Fruit fly (Drosophila melanogaster): ENCODE results near the gene CG32983.

Gene CG32983

dm6 chr2L:8852235-8852634 is 13.4 kb upstream of the CG32983 start:
- no peak for TF ChIP-seq fru (GFP tag; optimal IDR thresholded peaks at IDR 0.05)
- no peak for TF ChIP-seq pan (optimal IDR thresholded peaks at IDR 0.05)
- no peak for TF ChIP-seq psq (GFP tag; optimal IDR thresholded peaks at IDR 0.05)
- TF ChIP-seq ey (GFP tag; optimal IDR thresholded peaks at IDR 0.05): no peak
- TF ChIP-seq lola (GFP tag; optimal IDR thresholded peaks at IDR 0.05): no peak
- TF ChIP-seq brk (GFP tag; optimal IDR thresholded peaks at IDR 0.05): no peak
- TF ChIP-seq dl (GFP tag; optimal IDR thresholded peaks at IDR 0.05; ENCODE audit: insufficient read depth in 1 of 2, partially characterized antibody in 2 of 2): no peak
- TF ChIP-seq HLH106 (tag; optimal IDR thresholded peaks at IDR 0.05): no peak
- peak in 1 of 2 experiments; percentile 9 for TF ChIP-seq foxo (GFP tag; optimal IDR thresholded peaks at IDR 0.05)
- TF ChIP-seq h (GFP tag; optimal IDR thresholded peaks at IDR 0.05): peak; percentile 35
- no peak for TF ChIP-seq Hnf4 (GFP tag; optimal IDR thresholded peaks at IDR 0.05)
- peak; percentile 32 for TF ChIP-seq rgr (GFP tag; optimal IDR thresholded peaks at IDR 0.05)
- no peak for TF ChIP-seq N (GFP tag; optimal IDR thresholded peaks at IDR 0.05)
- TF ChIP-seq Jra (GFP tag; optimal IDR thresholded peaks at IDR 0.05): no peak

DNA sequence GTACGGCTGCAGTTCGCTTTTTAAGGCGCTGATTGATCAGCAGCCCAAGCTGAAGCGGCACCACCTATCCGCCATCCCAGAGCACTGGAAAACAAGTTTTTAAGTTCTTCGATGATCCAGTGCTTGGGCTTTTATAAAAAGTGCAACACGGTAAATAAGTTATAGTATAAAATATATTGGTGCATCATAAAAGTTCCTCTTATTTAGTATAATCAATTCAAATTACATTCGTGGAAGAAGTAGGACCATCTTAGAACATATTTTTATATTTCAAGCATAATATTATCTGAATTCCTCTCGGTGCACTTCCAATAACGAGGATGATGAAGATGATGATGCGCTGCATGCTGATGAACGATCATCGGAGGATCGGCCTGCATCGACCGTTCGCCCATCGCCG is 10.2 kb upstream of the CG32983 start:
- TF ChIP-seq Dif (GFP tag; optimal IDR thresholded peaks at IDR 0.05; ENCODE audit: partially characterized antibody) (no peak), jim (GFP tag; optimal IDR thresholded peaks at IDR 0.05) (no peak), OdsH (GFP tag; optimal IDR thresholded peaks at IDR 0.05) (no peak), brk (GFP tag; optimal IDR thresholded peaks at IDR 0.05) (peak; percentile 5), psq (GFP tag; optimal IDR thresholded peaks at IDR 0.05) (peak; percentile 31), woc (GFP tag; optimal IDR thresholded peaks at IDR 0.05) (peak; percentile 56), h (GFP tag; optimal IDR thresholded peaks at IDR 0.05) (peak; percentile 73), usp (GFP tag; optimal IDR thresholded peaks at IDR 0.05) (no peak), N (GFP tag; optimal IDR thresholded peaks at IDR 0.05) (no peak), Hr83 (GFP tag; optimal IDR thresholded peaks at IDR 0.05; ENCODE audit: poor library complexity, severe bottlenecking) (no peak), sage (GFP tag; optimal IDR thresholded peaks at IDR 0.05) (no peak), HLH106 (tag; optimal IDR thresholded peaks at IDR 0.05) (peak; percentile 69), dsf (GFP tag; optimal IDR thresholded peaks at IDR 0.05; ENCODE audit: borderline replicate concordance) (no peak), GATAd (GFP tag; optimal IDR thresholded peaks at IDR 0.05) (no peak), Mio (GFP tag; optimal IDR thresholded peaks at IDR 0.05) (no peak), dmrt93B (GFP tag; optimal IDR thresholded peaks at IDR 0.05) (peak; percentile 30), lola (GFP tag; optimal IDR thresholded peaks at IDR 0.05) (no peak), Abd-B (GFP tag; optimal IDR thresholded peaks at IDR 0.05) (no peak), pan (optimal IDR thresholded peaks at IDR 0.05) (no peak), CG32264 (GFP tag; optimal IDR thresholded peaks at IDR 0.05) (no peak), foxo (GFP tag; optimal IDR thresholded peaks at IDR 0.05) (peak in 1 of 2 experiments; percentile 65), Dfd (GFP tag; optimal IDR thresholded peaks at IDR 0.05) (no peak), fru (GFP tag; optimal IDR thresholded peaks at IDR 0.05) (peak; percentile 67), sv (GFP tag; optimal IDR thresholded peaks at IDR 0.05) (no peak), Vsx2 (GFP tag; optimal IDR thresholded peaks at IDR 0.05; ENCODE audit: partially characterized antibody) (no peak), Jra (GFP tag; optimal IDR thresholded peaks at IDR 0.05) (no peak), CG9705 (GFP tag; optimal IDR thresholded peaks at IDR 0.05) (no peak), dl (GFP tag; optimal IDR thresholded peaks at IDR 0.05; ENCODE audit: insufficient read depth in 1 of 2, partially characterized antibody in 2 of 2) (no peak), tai (GFP tag; optimal IDR thresholded peaks at IDR 0.05) (no peak), Myc (optimal IDR thresholded peaks at IDR 0.05) (no peak), Sp1 (GFP tag; optimal IDR thresholded peaks at IDR 0.05) (peak; percentile 14), br (GFP tag; optimal IDR thresholded peaks at IDR 0.05) (no peak), Hr78 (GFP tag; optimal IDR thresholded peaks at IDR 0.05) (no peak), CrebA (GFP tag; optimal IDR thresholded peaks at IDR 0.05; ENCODE audit: borderline replicate concordance) (no peak), Rel (GFP tag; optimal IDR thresholded peaks at IDR 0.05) (no peak), Rel (tag; optimal IDR thresholded peaks at IDR 0.05) (no peak), rgr (GFP tag; optimal IDR thresholded peaks at IDR 0.05) (peak; percentile 9), Hnf4 (GFP tag; optimal IDR thresholded peaks at IDR 0.05) (no peak), ey (GFP tag; optimal IDR thresholded peaks at IDR 0.05) (peak; percentile 65)

Data from whole organism, wandering third instar larva.